Worm (Caenorhabditis elegans) whole organism, L4/young adult: ENCODE results near the gene C03C10.5.

ENCODE experiments used
- W03F9.2 ChIP-seq: fragments of 150-350 bp; optimal IDR thresholded peaks from 2 replicates; lab custom pipeline; 2014; ENCODE audit warnings: missing biosample characterization, missing genetic modification characterization
- dao-5 ChIP-seq: sonication (generic microtip); optimal IDR thresholded peaks from 2 replicates; lab custom pipeline; 2016; ENCODE audit warnings: missing genotype, missing genetic modification characterization, moderate library complexity, missing compliant biosample characterization
- him-1 ChIP-seq: sonication (generic microtip); optimal IDR thresholded peaks from 2 replicates; lab custom pipeline; 2016; ENCODE audit warnings: missing genotype, missing genetic modification reagents, missing genetic modification characterization, missing compliant biosample characterization

- TF ChIP-seq him-1 (tag; lab: Kevin White, UChicago) = no peak
- no peak for TF ChIP-seq dao-5 (tag; lab: Kevin White, UChicago)
- no peak for TF ChIP-seq W03F9.2 (tag; lab: Kevin White, UChicago)
Measured at ce11 chrIII:4094681-4095080, 2.8 kb upstream of the C03C10.5 start, which contains the start of gene rnr-2.
